In genomic region chr3R:18242089-18242955, dm6 we compare ENCODE assay signal across 1 fruit fly cellular context.
TF ChIP-seq lines count a peak whose summit lies in the region.

Gene CG7156 (minus strand): TSS chr3R:18242159.
Gene 14-3-3epsilon (plus strand): TSS chr3R:18242531.

TF ChIP-seq in whole organism, embryonic, 481 proteins besides CTCF, POLR2A, EP300 and RAD21 (continued from another document and continues in another):
- peak; percentile 64 for TF ChIP-seq amos (GFP tag; IDR thresholded peaks at IDR 0.05; lab: Robert Waterston, UW; ENCODE audit: partially characterized antibody)
- no peak for TF ChIP-seq ERR (GFP tag; optimal IDR thresholded peaks at IDR 0.05; lab: Kevin White, UChicago)
- peak; percentile 16 for TF ChIP-seq tap (tag; optimal IDR thresholded peaks at IDR 0.05; lab: Kevin White, UChicago)
- peak; percentile 77 for TF ChIP-seq CG12391 (tag; optimal IDR thresholded peaks at IDR 0.05; lab: Kevin White, UChicago)
- TF ChIP-seq so (GFP tag; IDR thresholded peaks at IDR 0.05; lab: Robert Waterston, UW): peak; percentile 55; the same call in 2 of the 3 replicates
- TF ChIP-seq CG9727 (GFP tag; optimal IDR thresholded peaks at IDR 0.05; lab: Kevin White, UChicago): peak; percentile 60
- no peak for TF ChIP-seq CG8359 (GFP tag; optimal IDR thresholded peaks at IDR 0.05; lab: Kevin White, UChicago; ENCODE audit: borderline replicate concordance)
- TF ChIP-seq CG2875 (GFP tag; optimal IDR thresholded peaks at IDR 0.05; lab: Kevin White, UChicago): peak; percentile 15
- TF ChIP-seq CG17361 (GFP tag; IDR thresholded peaks at IDR 0.05; lab: Robert Waterston, UW): peak; percentile 73; the same call in 2 of the 3 replicates
- peak; percentile 77 for TF ChIP-seq hkb (optimal IDR thresholded peaks at IDR 0.05; lab: Kevin White, UChicago)
- TF ChIP-seq hkb (GFP tag; IDR thresholded peaks at IDR 0.05; lab: Robert Waterston, UW): peak; percentile 61
- TF ChIP-seq CG4617 (GFP tag; optimal IDR thresholded peaks at IDR 0.05; lab: Kevin White, UChicago; ENCODE audit: borderline replicate concordance): peak; percentile 40
- no peak for TF ChIP-seq emc (GFP tag; optimal IDR thresholded peaks at IDR 0.05; lab: Kevin White, UChicago)
- TF ChIP-seq CG9797 (GFP tag; optimal IDR thresholded peaks at IDR 0.05; lab: Kevin White, UChicago): peak; percentile 96
- peak; percentile 30 for TF ChIP-seq CG10654 (GFP tag; optimal IDR thresholded peaks at IDR 0.05; lab: Kevin White, UChicago)
- no peak for TF ChIP-seq cg (GFP tag; optimal IDR thresholded peaks at IDR 0.05; lab: Kevin White, UChicago)
- TF ChIP-seq H2.0 (GFP tag; IDR thresholded peaks at IDR 0.05; lab: Robert Waterston, UW): 0 out of 2 replicates have a peak, but pooled peaks have one; percentile 24
- 0 out of 2 replicates have a peak, but pooled peaks have one; percentile 24 for TF ChIP-seq CG4360 (GFP tag; IDR thresholded peaks at IDR 0.05; lab: Robert Waterston, UW)
- TF ChIP-seq CG17385 (GFP tag; optimal IDR thresholded peaks at IDR 0.05; lab: Kevin White, UChicago): peak; percentile 51
- TF ChIP-seq CG6683 (GFP tag; optimal IDR thresholded peaks at IDR 0.05; lab: Kevin White, UChicago): no peak
- peak; percentile 66 for TF ChIP-seq CG17568 (GFP tag; optimal IDR thresholded peaks at IDR 0.05; lab: Kevin White, UChicago)
- peak; percentile 41; the same call in 1 of the 2 replicates for TF ChIP-seq Adf1 (GFP tag; IDR thresholded peaks at IDR 0.05; lab: Robert Waterston, UW)
- no peak for TF ChIP-seq D19B (GFP tag; optimal IDR thresholded peaks at IDR 0.05; lab: Kevin White, UChicago)
- no peak; the same call in 2 of the 3 replicates for TF ChIP-seq B-H1 (GFP tag; IDR thresholded peaks at IDR 0.05; lab: Robert Waterston, UW)
- TF ChIP-seq Ada2b (GFP tag; IDR thresholded peaks at IDR 0.05; lab: Robert Waterston, UW): no peak
- no peak for TF ChIP-seq CG6272 (GFP tag; IDR thresholded peaks at IDR 0.05; lab: Robert Waterston, UW)
- peak; percentile 74 for TF ChIP-seq Scr (GFP tag; IDR thresholded peaks at IDR 0.05; lab: Robert Waterston, UW; ENCODE audit: partially characterized antibody)
- peak; percentile 88 for TF ChIP-seq MESR4 (GFP tag; optimal IDR thresholded peaks at IDR 0.05; lab: Kevin White, UChicago)
- TF ChIP-seq Hmx (GFP tag; optimal IDR thresholded peaks at IDR 0.05; lab: Kevin White, UChicago): peak; percentile 12
- TF ChIP-seq E2f1 (GFP tag; IDR thresholded peaks at IDR 0.05; lab: Robert Waterston, UW): 0 out of 2 replicates have a peak, but pooled peaks have one; percentile 45
- no peak for TF ChIP-seq HLH3B (GFP tag; IDR thresholded peaks at IDR 0.05; lab: Robert Waterston, UW)
- no peak for TF ChIP-seq Hand (GFP tag; optimal IDR thresholded peaks at IDR 0.05; lab: Kevin White, UChicago)
- TF ChIP-seq CG15479 (GFP tag; optimal IDR thresholded peaks at IDR 0.05; lab: Kevin White, UChicago): peak; percentile 60
- TF ChIP-seq jigr1 (GFP tag; IDR thresholded peaks at IDR 0.05; lab: Robert Waterston, UW): no peak; the same call in 2 of the 3 replicates
- TF ChIP-seq toy (GFP tag; IDR thresholded peaks at IDR 0.05; lab: Robert Waterston, UW): no peak
- TF ChIP-seq ewg (GFP tag; optimal IDR thresholded peaks at IDR 0.05; lab: Kevin White, UChicago): peak; percentile 100
- peak in 1 of 2 experiments; percentile 4 for TF ChIP-seq crp (GFP tag; optimal IDR thresholded peaks at IDR 0.05; lab: Kevin White, UChicago)
- TF ChIP-seq Med (GFP tag; lab: Kevin White, UChicago): peak; percentile 89
- peak; percentile 37 for TF ChIP-seq CG18764 (GFP tag; optimal IDR thresholded peaks at IDR 0.05; lab: Kevin White, UChicago)
- peak; percentile 2 for TF ChIP-seq CG15696 (tag; optimal IDR thresholded peaks at IDR 0.05; lab: Kevin White, UChicago)
- TF ChIP-seq CG17186 (GFP tag; optimal IDR thresholded peaks at IDR 0.05; lab: Kevin White, UChicago): peak; percentile 94
- peak; percentile 16 for TF ChIP-seq CG17829 (tag; optimal IDR thresholded peaks at IDR 0.05; lab: Kevin White, UChicago)
- TF ChIP-seq Hr3 (GFP tag; optimal IDR thresholded peaks at IDR 0.05; lab: Kevin White, UChicago): peak; percentile 37
- peak; percentile 49 for TF ChIP-seq Nf-YC (tag; optimal IDR thresholded peaks at IDR 0.05; lab: Kevin White, UChicago)
- TF ChIP-seq CG10366 (GFP tag; IDR thresholded peaks at IDR 0.05; lab: Robert Waterston, UW): peak; percentile 32; the same call in 1 of the 2 replicates
- 0 out of 2 replicates have a peak, but pooled peaks have one; percentile 21 for TF ChIP-seq Drgx (GFP tag; IDR thresholded peaks at IDR 0.05; lab: Robert Waterston, UW)
- peak; percentile 44 for TF ChIP-seq HLHmδ (GFP tag; optimal IDR thresholded peaks at IDR 0.05; lab: Kevin White, UChicago)
- peak; percentile 1 to 80 for TF ChIP-seq tll (GFP tag; optimal IDR thresholded peaks at IDR 0.05; lab: Kevin White, UChicago)
- no peak for TF ChIP-seq tx (GFP tag; optimal IDR thresholded peaks at IDR 0.05; lab: Kevin White, UChicago)
- TF ChIP-seq NC2α (GFP tag; optimal IDR thresholded peaks at IDR 0.05; lab: Kevin White, UChicago): peak; percentile 3
- no peak for TF ChIP-seq CG10274 (GFP tag; optimal IDR thresholded peaks at IDR 0.05; lab: Kevin White, UChicago)
- no peak for TF ChIP-seq Elba2 (GFP tag; optimal IDR thresholded peaks at IDR 0.05; lab: Kevin White, UChicago)
- TF ChIP-seq CG10979 (tag; optimal IDR thresholded peaks at IDR 0.05; lab: Kevin White, UChicago): no peak
- no peak for TF ChIP-seq repo (GFP tag; optimal IDR thresholded peaks at IDR 0.05; lab: Kevin White, UChicago)
- peak; percentile 10 for TF ChIP-seq scrt (GFP tag; optimal IDR thresholded peaks at IDR 0.05; lab: Kevin White, UChicago)
- no peak for TF ChIP-seq CG2889 (GFP tag; IDR thresholded peaks at IDR 0.05; lab: Robert Waterston, UW)
- peak; percentile 7 for TF ChIP-seq pfk (GFP tag; optimal IDR thresholded peaks at IDR 0.05; lab: Kevin White, UChicago)
- TF ChIP-seq ase (GFP tag; IDR thresholded peaks at IDR 0.05; lab: Robert Waterston, UW): 0 out of 3 replicates have a peak, but pooled peaks have one; percentile 5
- TF ChIP-seq CG31365 (tag; optimal IDR thresholded peaks at IDR 0.05; lab: Kevin White, UChicago): no peak
- no peak for TF ChIP-seq pnt (GFP tag; optimal IDR thresholded peaks at IDR 0.05; lab: Kevin White, UChicago)
- peak; percentile 2 for TF ChIP-seq Antp (GFP tag; optimal IDR thresholded peaks at IDR 0.05; lab: Kevin White, UChicago)
- peak; percentile 42 for TF ChIP-seq lab (GFP tag; optimal IDR thresholded peaks at IDR 0.05; lab: Kevin White, UChicago)
- 0 out of 3 replicates have a peak, but pooled peaks have one; percentile 22 for TF ChIP-seq Opbp (GFP tag; IDR thresholded peaks at IDR 0.05; lab: Robert Waterston, UW; ENCODE audit: partially characterized antibody)
- peak; percentile 43 for TF ChIP-seq CG12299 (tag; optimal IDR thresholded peaks at IDR 0.05; lab: Kevin White, UChicago)
- no peak for TF ChIP-seq Lpt (GFP tag; optimal IDR thresholded peaks at IDR 0.05; lab: Kevin White, UChicago)
- peak; percentile 20 for TF ChIP-seq bcd (GFP tag; optimal IDR thresholded peaks at IDR 0.05; lab: Kevin White, UChicago)
- no peak for TF ChIP-seq sens-2 (GFP tag; IDR thresholded peaks at IDR 0.05; lab: Robert Waterston, UW)
- peak; percentile 49 for TF ChIP-seq Chrac-16 (GFP tag; optimal IDR thresholded peaks at IDR 0.05; lab: Kevin White, UChicago)
- no peak for TF ChIP-seq eve (GFP tag; optimal IDR thresholded peaks at IDR 0.05; lab: Kevin White, UChicago)
- no peak for TF ChIP-seq fd96Cb (tag; optimal IDR thresholded peaks at IDR 0.05; lab: Kevin White, UChicago)
- peak; percentile 22 for TF ChIP-seq CG4707 (GFP tag; optimal IDR thresholded peaks at IDR 0.05; lab: Kevin White, UChicago)
- peak; percentile 81 for TF ChIP-seq vvl (GFP tag; IDR thresholded peaks at IDR 0.05; lab: Robert Waterston, UW)
- TF ChIP-seq kay (GFP tag; optimal IDR thresholded peaks at IDR 0.05; lab: Kevin White, UChicago): peak; percentile 8
- peak; percentile 57 for TF ChIP-seq CG12155 (GFP tag; optimal IDR thresholded peaks at IDR 0.05; lab: Kevin White, UChicago)
- TF ChIP-seq z (GFP tag; IDR thresholded peaks at IDR 0.05; lab: Robert Waterston, UW): no peak
- TF ChIP-seq slbo (GFP tag; IDR thresholded peaks at IDR 0.05; lab: Robert Waterston, UW): peak; percentile 65
- TF ChIP-seq Pdp1 (GFP tag; optimal IDR thresholded peaks at IDR 0.05; lab: Kevin White, UChicago): peak in 1 of 2 experiments; percentile 64
- TF ChIP-seq CG12942 (GFP tag; optimal IDR thresholded peaks at IDR 0.05; lab: Kevin White, UChicago): peak; percentile 16
- no peak for TF ChIP-seq org-1 (GFP tag; optimal IDR thresholded peaks at IDR 0.05; lab: Kevin White, UChicago)
- no peak for TF ChIP-seq CG4404 (GFP tag; IDR thresholded peaks at IDR 0.05; lab: Robert Waterston, UW)
- TF ChIP-seq br (optimal IDR thresholded peaks at IDR 0.05; lab: Kevin White, UChicago): no peak
- peak; percentile 45 for TF ChIP-seq CG18011 (GFP tag; optimal IDR thresholded peaks at IDR 0.05; lab: Kevin White, UChicago)
- TF ChIP-seq nmo (GFP tag; optimal IDR thresholded peaks at IDR 0.05; lab: Kevin White, UChicago): peak; percentile 76
- TF ChIP-seq CG4424 (GFP tag; optimal IDR thresholded peaks at IDR 0.05; lab: Kevin White, UChicago): peak; percentile 24
- TF ChIP-seq CG14710 (tag; optimal IDR thresholded peaks at IDR 0.05; lab: Kevin White, UChicago): peak; percentile 92
- no peak for TF ChIP-seq en (GFP tag; optimal IDR thresholded peaks at IDR 0.05; lab: Kevin White, UChicago)
- TF ChIP-seq CG12236 (GFP tag; optimal IDR thresholded peaks at IDR 0.05; lab: Kevin White, UChicago): peak; percentile 11
- TF ChIP-seq odd (GFP tag; optimal IDR thresholded peaks at IDR 0.05; lab: Kevin White, UChicago): peak; percentile 26
- TF ChIP-seq chif (GFP tag; optimal IDR thresholded peaks at IDR 0.05; lab: Kevin White, UChicago): peak in 1 of 2 experiments; percentile 30
- peak; percentile 73 for TF ChIP-seq unpg (GFP tag; optimal IDR thresholded peaks at IDR 0.05; lab: Kevin White, UChicago)
- peak; percentile 14 for TF ChIP-seq Mes4 (GFP tag; optimal IDR thresholded peaks at IDR 0.05; lab: Kevin White, UChicago)
- TF ChIP-seq CG18599 (GFP tag; optimal IDR thresholded peaks at IDR 0.05; lab: Kevin White, UChicago): peak; percentile 42
- peak; percentile 69 for TF ChIP-seq Dll (GFP tag; IDR thresholded peaks at IDR 0.05; lab: Robert Waterston, UW; ENCODE audit: partially characterized antibody)
- TF ChIP-seq gfzf (GFP tag; optimal IDR thresholded peaks at IDR 0.05; lab: Kevin White, UChicago): peak; percentile 97
- TF ChIP-seq Oli (tag; optimal IDR thresholded peaks at IDR 0.05; lab: Kevin White, UChicago): peak; percentile 8
- peak; percentile 16 for TF ChIP-seq slou (GFP tag; optimal IDR thresholded peaks at IDR 0.05; lab: Kevin White, UChicago)
- TF ChIP-seq seq (GFP tag; IDR thresholded peaks at IDR 0.05; lab: Robert Waterston, UW): peak; percentile 36; the same call in 1 of the 2 replicates
- TF ChIP-seq CG8478 (optimal IDR thresholded peaks at IDR 0.05; lab: Kevin White, UChicago): peak; percentile 91
- peak; percentile 55 for TF ChIP-seq inv (GFP tag; IDR thresholded peaks at IDR 0.05; lab: Robert Waterston, UW; ENCODE audit: partially characterized antibody)
- TF ChIP-seq Hsf (GFP tag; optimal IDR thresholded peaks at IDR 0.05; lab: Kevin White, UChicago): peak; percentile 43
- peak; percentile 69 for TF ChIP-seq gcm (GFP tag; optimal IDR thresholded peaks at IDR 0.05; lab: Kevin White, UChicago)
- peak; percentile 7 for TF ChIP-seq nerfin-1 (tag; optimal IDR thresholded peaks at IDR 0.05; lab: Kevin White, UChicago)
- no peak for TF ChIP-seq pan (optimal IDR thresholded peaks at IDR 0.05; lab: Kevin White, UChicago)
- peak in 1 of 2 experiments; percentile 59 for TF ChIP-seq pan (GFP tag; optimal IDR thresholded peaks at IDR 0.05 in 1 of 2, IDR thresholded peaks at IDR 0.05 in 1 of 2)
- TF ChIP-seq CG13775 (GFP tag; optimal IDR thresholded peaks at IDR 0.05; lab: Kevin White, UChicago): peak; percentile 42
- no peak for TF ChIP-seq CG9215 (GFP tag; IDR thresholded peaks at IDR 0.05; lab: Robert Waterston, UW)
- TF ChIP-seq CG11247 (GFP tag; IDR thresholded peaks at IDR 0.05; lab: Robert Waterston, UW): no peak
- 0 out of 2 replicates have a peak, but pooled peaks have one; percentile 8 for TF ChIP-seq aop (GFP tag; IDR thresholded peaks at IDR 0.05; lab: Robert Waterston, UW)
- TF ChIP-seq CG2120 (GFP tag; optimal IDR thresholded peaks at IDR 0.05; lab: Kevin White, UChicago): peak; percentile 46
- peak; percentile 71 for TF ChIP-seq Abd-B (GFP tag; optimal IDR thresholded peaks at IDR 0.05; lab: Kevin White, UChicago)
- TF ChIP-seq CG10565 (GFP tag; optimal IDR thresholded peaks at IDR 0.05; lab: Kevin White, UChicago): no peak
- TF ChIP-seq knrl (GFP tag; IDR thresholded peaks at IDR 0.05; lab: Robert Waterston, UW; ENCODE audit: partially characterized antibody): peak; percentile 60
- peak; percentile 61 for TF ChIP-seq Dref (GFP tag; IDR thresholded peaks at IDR 0.05; lab: Robert Waterston, UW)
- peak in 1 of 2 experiments; percentile 65 for TF ChIP-seq bsh (GFP tag; optimal IDR thresholded peaks at IDR 0.05; lab: Kevin White, UChicago)
- TF ChIP-seq gce (GFP tag; IDR thresholded peaks at IDR 0.05; lab: Robert Waterston, UW): no peak
- TF ChIP-seq otp (GFP tag; IDR thresholded peaks at IDR 0.05; lab: Robert Waterston, UW): 0 out of 3 replicates have a peak, but pooled peaks have one; percentile 19
- peak; percentile 2 for TF ChIP-seq CG4328 (GFP tag; optimal IDR thresholded peaks at IDR 0.05; lab: Kevin White, UChicago)
- 0 out of 3 replicates have a peak, but pooled peaks have one; percentile 15 for TF ChIP-seq H15 (GFP tag; IDR thresholded peaks at IDR 0.05; lab: Robert Waterston, UW)
- peak; percentile 14 for TF ChIP-seq CG3838 (GFP tag; optimal IDR thresholded peaks at IDR 0.05; lab: Kevin White, UChicago)
- TF ChIP-seq CG30403 (GFP tag; optimal IDR thresholded peaks at IDR 0.05; lab: Kevin White, UChicago): peak; percentile 67
- 0 out of 2 replicates have a peak, but pooled peaks have one; percentile 3 for TF ChIP-seq NFAT (GFP tag; IDR thresholded peaks at IDR 0.05; lab: Robert Waterston, UW)
- TF ChIP-seq Mrtf (GFP tag; IDR thresholded peaks at IDR 0.05; lab: Robert Waterston, UW): no peak
- TF ChIP-seq Trl (optimal IDR thresholded peaks at IDR 0.05; lab: Kevin White, UChicago): no peak
- peak; percentile 10 for TF ChIP-seq Trl (GFP tag; optimal IDR thresholded peaks at IDR 0.05; lab: Kevin White, UChicago)
- peak; percentile 59 for TF ChIP-seq Myb (GFP tag; optimal IDR thresholded peaks at IDR 0.05; lab: Kevin White, UChicago)
- TF ChIP-seq CG7556 (GFP tag; optimal IDR thresholded peaks at IDR 0.05; lab: Kevin White, UChicago): peak; percentile 43
- TF ChIP-seq CG7271 (tag; optimal IDR thresholded peaks at IDR 0.05; lab: Kevin White, UChicago): peak; percentile 57
- TF ChIP-seq CkIIα-i1 (GFP tag; IDR thresholded peaks at IDR 0.05; lab: Robert Waterston, UW): no peak
